Worm (Caenorhabditis elegans) whole organism, mixed stage, embryonic: ENCODE data around the gene dtmk-1.

ENCODE experiments used
- cnd-1 ChIP-seq: fragments of 200-800 bp; sonication (Bioruptor generic); optimal IDR thresholded peaks from 2 replicates; lab custom pipeline; 2018; ENCODE audit warnings: mild to moderate bottlenecking, missing genetic modification characterization, missing compliant biosample characterization
- drap-1 ChIP-seq: fragments of 200-800 bp; sonication (Bioruptor generic); optimal IDR thresholded peaks from 3 replicates; lab custom pipeline; 2018; ENCODE audit warnings: mild to moderate bottlenecking, missing genetic modification characterization, missing compliant biosample characterization

Gene dtmk-1

ce11 chrII:9914999-9915398 lies 51.9 kb downstream of the dtmk-1 start, which contains the start of gene F26C11.3:
F26C11.3 (minus strand) TSS chrII:9915099.
- TF ChIP-seq drap-1 (GFP tag; lab: Kevin White, UChicago): no peak
- TF ChIP-seq cnd-1: no peak
